Fruit fly (Drosophila melanogaster) whole organism, wandering third instar larva: ENCODE results near the gene Sarm.
A peak's percentile ranks its signal among the peaks of the same experiment; 100 is the strongest.

Experiments
- Abd-B ChIP-seq: fragments of >200 bp; optimal IDR thresholded peaks from 2 replicates; lab custom pipeline; 2017; ENCODE audit warnings: missing biosample characterization, missing genetic modification characterization
- CG32264 ChIP-seq: fragments of 200-800 bp; sonication (Bioruptor generic); optimal IDR thresholded peaks from 2 replicates; lab custom pipeline; 2016; ENCODE audit warnings: missing biosample characterization, missing genetic modification characterization
- CG9705 ChIP-seq: fragments of 200-800 bp; sonication (Bioruptor generic); optimal IDR thresholded peaks from 2 replicates; lab custom pipeline; 2018; ENCODE audit warnings: missing biosample characterization, mild to moderate bottlenecking, missing genetic modification characterization
- CrebA ChIP-seq: fragments of 200-800 bp; sonication (Bioruptor generic); optimal IDR thresholded peaks from 2 replicates; lab custom pipeline; 2016; ENCODE audit warnings: missing biosample characterization, mild to moderate bottlenecking, missing genetic modification characterization, borderline replicate concordance
- Dfd ChIP-seq: fragments of >200 bp; optimal IDR thresholded peaks from 2 replicates; lab custom pipeline; 2017; ENCODE audit warnings: missing biosample characterization, missing genetic modification characterization
- Dif ChIP-seq: fragments of 200-275, 200-300 bp; sonication (Bioruptor generic); optimal IDR thresholded peaks from 2 replicates; lab custom pipeline; 2018; ENCODE audit warnings: missing biosample characterization, missing genetic modification characterization; ENCODE audit not compliant: partially characterized antibody
- HLH106 ChIP-seq: fragments of 200-800 bp; optimal IDR thresholded peaks from 3 replicates; lab custom pipeline; 2019; ENCODE audit warnings: missing biosample characterization, mild to moderate bottlenecking, missing genetic modification characterization, moderate library complexity
- Hnf4 ChIP-seq: fragments of 200-800 bp; sonication (Bioruptor generic); optimal IDR thresholded peaks from 2 replicates; lab custom pipeline; 2016; ENCODE audit warnings: missing biosample characterization, mild to moderate bottlenecking, missing genetic modification characterization
- Hr78 ChIP-seq: fragments of >200 bp; optimal IDR thresholded peaks from 2 replicates; lab custom pipeline; 2017; ENCODE audit warnings: missing biosample characterization, missing genetic modification characterization
- Hr83 ChIP-seq: fragments of 200-300 bp; sonication (Bioruptor generic); optimal IDR thresholded peaks from 2 replicates; lab custom pipeline; 2016; ENCODE audit warnings: missing biosample characterization, mild to moderate bottlenecking, missing genetic modification characterization, moderate library complexity; ENCODE audit not compliant: poor library complexity, severe bottlenecking
- N ChIP-seq: fragments of >200 bp; optimal IDR thresholded peaks from 2 replicates; lab custom pipeline; 2018; ENCODE audit warnings: missing biosample characterization, missing external identifiers, missing genetic modification characterization
- OdsH ChIP-seq: fragments of 200-800 bp; sonication (Bioruptor generic); optimal IDR thresholded peaks from 2 replicates; lab custom pipeline; 2016; ENCODE audit warnings: missing biosample characterization, mild to moderate bottlenecking, missing genetic modification characterization
- Rel ChIP-seq, 2 experiments: fragments of 200-800 bp; sonication (Bioruptor generic) in 1 of 2; optimal IDR thresholded peaks; 2 replicates in 1 of 2; 3 replicates in 1 of 2; lab custom pipeline; 2016 to 2019; ENCODE audit warnings: mild to moderate bottlenecking in 2 of 2, missing biosample characterization in 2 of 2, missing genetic modification characterization in 2 of 2, moderate library complexity in 1 of 2
- Sp1 ChIP-seq: fragments of 200-800 bp; sonication (Bioruptor generic); optimal IDR thresholded peaks from 3 replicates; lab custom pipeline; 2019; ENCODE audit warnings: missing biosample characterization, mild to moderate bottlenecking, missing genetic modification characterization, moderate library complexity
- Vsx2 ChIP-seq: fragments of 200-300, 225-300 bp; sonication (Bioruptor generic); optimal IDR thresholded peaks from 2 replicates; lab custom pipeline; 2018; ENCODE audit warnings: missing biosample characterization, missing genetic modification characterization; ENCODE audit not compliant: partially characterized antibody
- br ChIP-seq: fragments of 200-800 bp; sonication (Bioruptor generic); optimal IDR thresholded peaks from 2 replicates; lab custom pipeline; 2016; ENCODE audit warnings: missing biosample characterization, missing genetic modification characterization
- dl ChIP-seq, 2 experiments: fragments of 175-275, 200-275 bp in 1 of 2; fragments of 200-275 bp in 1 of 2; sonication (Bioruptor generic); optimal IDR thresholded peaks; lab custom pipeline; 2018; ENCODE audit warnings: mild to moderate bottlenecking in 2 of 2, missing biosample characterization in 2 of 2, missing genetic modification characterization in 2 of 2, moderate library complexity in 2 of 2; ENCODE audit not compliant: partially characterized antibody in 2 of 2, insufficient read depth in 1 of 2
- dmrt93B ChIP-seq: fragments of 200-800 bp; sonication (Bioruptor generic); optimal IDR thresholded peaks from 2 replicates; lab custom pipeline; 2018; ENCODE audit warnings: missing biosample characterization, mild to moderate bottlenecking, missing genetic modification characterization
- dsf ChIP-seq: sonication (Bioruptor generic); optimal IDR thresholded peaks from 2 replicates; lab custom pipeline; 2016; ENCODE audit warnings: missing biosample characterization, missing genetic modification characterization, borderline replicate concordance
- ey ChIP-seq: fragments of 200-800 bp; sonication (Bioruptor generic); optimal IDR thresholded peaks from 2 replicates; lab custom pipeline; 2016; ENCODE audit warnings: missing biosample characterization, missing genetic modification characterization
- foxo ChIP-seq, 2 experiments: fragments of 200-800 bp; sonication (Bioruptor generic); optimal IDR thresholded peaks; 2 replicates in 1 of 2; 3 replicates in 1 of 2; lab custom pipeline; 2016 to 2017; ENCODE audit warnings: missing biosample characterization in 2 of 2, missing genetic modification characterization in 2 of 2
- fru ChIP-seq: fragments of 200-800 bp; sonication (Bioruptor generic); optimal IDR thresholded peaks from 3 replicates; lab custom pipeline; 2016; ENCODE audit warnings: missing biosample characterization, mild to moderate bottlenecking, missing genetic modification characterization
- h ChIP-seq: fragments of 200-800 bp; sonication (Bioruptor generic); optimal IDR thresholded peaks from 3 replicates; lab custom pipeline; 2016; ENCODE audit warnings: missing biosample characterization, mild to moderate bottlenecking, missing genetic modification characterization
- jim ChIP-seq: fragments of 175-275, 200-325 bp; sonication (Bioruptor generic); optimal IDR thresholded peaks from 2 replicates; lab custom pipeline; 2016; ENCODE audit warnings: missing biosample characterization, mild to moderate bottlenecking, missing genetic modification characterization
- lola ChIP-seq: fragments of >200 bp; optimal IDR thresholded peaks from 2 replicates; lab custom pipeline; 2017; ENCODE audit warnings: missing biosample characterization, missing genetic modification characterization
- pan ChIP-seq: fragments of >200 bp; optimal IDR thresholded peaks from 2 replicates; lab custom pipeline; 2017
- rgr ChIP-seq: fragments of 200-800 bp; sonication (Bioruptor generic); optimal IDR thresholded peaks from 3 replicates; lab custom pipeline; 2016; ENCODE audit warnings: missing biosample characterization, mild to moderate bottlenecking, missing genetic modification characterization
- sv ChIP-seq: fragments of 200-800 bp; sonication (Bioruptor generic); optimal IDR thresholded peaks from 3 replicates; lab custom pipeline; 2016; ENCODE audit warnings: missing biosample characterization, missing genetic modification characterization
- usp ChIP-seq: fragments of >200 bp; optimal IDR thresholded peaks from 2 replicates; lab custom pipeline; 2017; ENCODE audit warnings: missing biosample characterization, missing genetic modification characterization
- woc ChIP-seq: sonication (Bioruptor generic); optimal IDR thresholded peaks from 2 replicates; lab custom pipeline; 2016; ENCODE audit warnings: missing biosample characterization, mild to moderate bottlenecking, missing genetic modification characterization

Sarm gene

dm6 chr3L:8150284-8150683 is 86.6 kb downstream of the Sarm start:
- no peak for TF ChIP-seq Vsx2
- TF ChIP-seq Dfd (GFP tag; lab: Kevin White, UChicago): no peak
- TF ChIP-seq Hnf4 (GFP tag; lab: Kevin White, UChicago): no peak
- TF ChIP-seq OdsH (GFP tag; lab: Kevin White, UChicago): no peak
- TF ChIP-seq CrebA (GFP tag; lab: Kevin White, UChicago): no peak
- TF ChIP-seq jim: no peak
- TF ChIP-seq sv: no peak
- TF ChIP-seq CG9705 (GFP tag; lab: Kevin White, UChicago): no peak

dm6 chr3L:8150812-8151211 is 87.1 kb downstream of the Sarm start:
- TF ChIP-seq Hr83 (GFP tag; lab: Kevin White, UChicago): no peak
- TF ChIP-seq HLH106 (tag; lab: Kevin White, UChicago): peak; percentile 23
- no peak for TF ChIP-seq sv

- peak; percentile 20 for TF ChIP-seq CrebA (GFP tag; lab: Kevin White, UChicago)
- no peak for TF ChIP-seq N (GFP tag; lab: Kevin White, UChicago)
- no peak for TF ChIP-seq h (GFP tag; lab: Kevin White, UChicago)
- peak; percentile 79 to 83 for TF ChIP-seq dl (GFP tag; optimal IDR thresholded peaks at IDR 0.05; lab: Kevin White, UChicago; ENCODE audit: insufficient read depth in 1 of 2, partially characterized antibody in 2 of 2)
- TF ChIP-seq Vsx2: peak; percentile 67
- TF ChIP-seq Rel (GFP tag; optimal IDR thresholded peaks at IDR 0.05; lab: Kevin White, UChicago): peak; percentile 76
- TF ChIP-seq Rel (tag; optimal IDR thresholded peaks at IDR 0.05; lab: Kevin White, UChicago): no peak
- TF ChIP-seq Dif (GFP tag; lab: Kevin White, UChicago): peak; percentile 44
- TF ChIP-seq Sp1 (GFP tag; lab: Kevin White, UChicago): peak; percentile 6
These were observed 88.1 kb downstream of the Sarm start, which contains the start of gene CG13676 for dm6 chr3L:8151727-8152199. CG13676 (minus strand) TSS chr3L:8151813.

dm6 chr3L:8153206-8153996 is 89.7 kb downstream of the Sarm start:
- TF ChIP-seq woc (GFP tag; lab: Kevin White, UChicago): peak; percentile 16
- no peak for TF ChIP-seq Dfd (GFP tag; lab: Kevin White, UChicago)
- peak; percentile 39 for TF ChIP-seq sv
- peak; percentile 64 for TF ChIP-seq fru (GFP tag; lab: Kevin White, UChicago)
- TF ChIP-seq foxo (GFP tag; optimal IDR thresholded peaks at IDR 0.05; lab: Kevin White, UChicago): peak in 1 of 2 experiments; percentile 6
- TF ChIP-seq rgr (GFP tag; lab: Kevin White, UChicago): peak; percentile 45
- TF ChIP-seq dmrt93B (GFP tag; lab: Kevin White, UChicago): peak; percentile 16
- TF ChIP-seq HLH106 (tag; lab: Kevin White, UChicago): peak; percentile 10
- TF ChIP-seq Hr78 (GFP tag; lab: Kevin White, UChicago): no peak
- TF ChIP-seq h (GFP tag; lab: Kevin White, UChicago): peak; percentile 2
- TF ChIP-seq lola (GFP tag; lab: Kevin White, UChicago): no peak
- TF ChIP-seq br (GFP tag; lab: Kevin White, UChicago): peak; percentile 8
- TF ChIP-seq ey: peak; percentile 47
- no peak for TF ChIP-seq Sp1 (GFP tag; lab: Kevin White, UChicago)

- TF ChIP-seq HLH106 (tag; lab: Kevin White, UChicago) (no peak), dsf (no peak), sv (no peak), Abd-B (GFP tag; lab: Kevin White, UChicago) (no peak), rgr (GFP tag; lab: Kevin White, UChicago) (no peak), foxo (GFP tag; optimal IDR thresholded peaks at IDR 0.05; lab: Kevin White, UChicago) (no peak), usp (GFP tag; lab: Kevin White, UChicago) (no peak), N (GFP tag; lab: Kevin White, UChicago) (no peak), Hnf4 (GFP tag; lab: Kevin White, UChicago) (no peak), jim (no peak), CG32264 (GFP tag; lab: Kevin White, UChicago) (no peak), pan (no peak)
These were observed 90.9 kb downstream of the Sarm start for dm6 chr3L:8154544-8154943.
